Fruit fly (Drosophila melanogaster): ENCODE results near the gene CG6999.

CG6999 gene

DNA sequence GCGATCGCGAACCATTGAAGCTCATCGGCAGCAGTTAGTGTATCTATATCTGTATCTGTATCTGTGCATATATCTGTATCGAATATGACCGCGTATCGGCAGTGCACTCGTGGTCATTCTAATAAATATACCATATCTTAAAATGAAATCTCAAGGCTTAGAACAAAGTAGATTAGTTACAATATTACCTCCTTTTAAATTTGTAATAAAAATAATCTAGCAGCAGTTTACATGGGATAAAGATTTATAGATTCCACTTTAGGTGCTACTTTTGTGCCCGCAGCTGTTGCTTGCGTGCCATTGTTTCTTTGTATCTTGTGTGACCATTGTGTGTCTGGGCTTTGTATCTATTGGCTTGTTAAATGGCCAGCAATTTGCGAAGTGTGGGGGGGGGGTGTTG is 28.1 kb upstream of the CG6999 start (continued):
- TF ChIP-seq CG12744 (GFP tag; optimal IDR thresholded peaks at IDR 0.05): no peak
- 0 out of 2 replicates have a peak, but pooled peaks have one; percentile 49 for TF ChIP-seq NFAT (GFP tag; IDR thresholded peaks at IDR 0.05)
- TF ChIP-seq dati (GFP tag; IDR thresholded peaks at IDR 0.05): no peak
- TF ChIP-seq GATAe (GFP tag; conservative IDR thresholded peaks at IDR 0.05): no peak
- no peak for TF ChIP-seq CG2129 (GFP tag; IDR thresholded peaks at IDR 0.05; ENCODE audit: partially characterized antibody)
- TF ChIP-seq CG10565 (GFP tag; optimal IDR thresholded peaks at IDR 0.05): no peak
- TF ChIP-seq Side (GFP tag; optimal IDR thresholded peaks at IDR 0.05): peak; percentile 28
- no peak for TF ChIP-seq usp (GFP tag; optimal IDR thresholded peaks at IDR 0.05)
- TF ChIP-seq ase (GFP tag; IDR thresholded peaks at IDR 0.05): peak; percentile 72; the same call in 2 of the 3 replicates
- peak; percentile 84 for TF ChIP-seq CG12391 (tag; optimal IDR thresholded peaks at IDR 0.05)
- no peak for TF ChIP-seq h (optimal IDR thresholded peaks at IDR 0.05)
- TF ChIP-seq CG1792 (GFP tag; optimal IDR thresholded peaks at IDR 0.05): peak; percentile 11
- TF ChIP-seq fd102C (GFP tag; optimal IDR thresholded peaks at IDR 0.05): no peak
- peak; percentile 43; the same call in 1 of the 2 replicates for TF ChIP-seq CG4730 (GFP tag; IDR thresholded peaks at IDR 0.05)
- TF ChIP-seq CoRest (tag; optimal IDR thresholded peaks at IDR 0.05): peak; percentile 82
- TF ChIP-seq abd-A (tag; optimal IDR thresholded peaks at IDR 0.05): no peak
- TF ChIP-seq sc (optimal IDR thresholded peaks at IDR 0.05): no peak
- TF ChIP-seq sc (GFP tag; optimal IDR thresholded peaks at IDR 0.05): peak; percentile 11
- TF ChIP-seq C15 (GFP tag; IDR thresholded peaks at IDR 0.05): no peak
- no peak for TF ChIP-seq CG17912 (GFP tag; optimal IDR thresholded peaks at IDR 0.05)
- TF ChIP-seq zfh2 (GFP tag; optimal IDR thresholded peaks at IDR 0.05): peak; percentile 27
- no peak for TF ChIP-seq CTCF (GFP tag; optimal IDR thresholded peaks at IDR 0.05)
- TF ChIP-seq Atf6 (GFP tag; IDR thresholded peaks at IDR 0.05): peak; percentile 70; the same call in 1 of the 2 replicates
- no peak for TF ChIP-seq Usf (GFP tag; optimal IDR thresholded peaks at IDR 0.05)
- peak; percentile 67 for TF ChIP-seq bcd (GFP tag; optimal IDR thresholded peaks at IDR 0.05)
- no peak for TF ChIP-seq aop (GFP tag; IDR thresholded peaks at IDR 0.05)
- peak; percentile 56; the same call in 1 of the 2 replicates for TF ChIP-seq ttk (GFP tag; IDR thresholded peaks at IDR 0.05)
- 0 out of 2 replicates have a peak, but pooled peaks have one; percentile 39 for TF ChIP-seq stc (GFP tag; IDR thresholded peaks at IDR 0.05)
- no peak for TF ChIP-seq inv (GFP tag; IDR thresholded peaks at IDR 0.05; ENCODE audit: partially characterized antibody)
- no peak for TF ChIP-seq sna (GFP tag; IDR thresholded peaks at IDR 0.05; ENCODE audit: partially characterized antibody)
- TF ChIP-seq CG12071 (GFP tag; optimal IDR thresholded peaks at IDR 0.05): peak; percentile 75
- no peak; the same call in 1 of the 2 replicates for TF ChIP-seq CG6272 (GFP tag; IDR thresholded peaks at IDR 0.05)
- TF ChIP-seq CG15514 (GFP tag; optimal IDR thresholded peaks at IDR 0.05): peak; percentile 59
- peak; percentile 54 for TF ChIP-seq esg (GFP tag; conservative IDR thresholded peaks at IDR 0.05)
- TF ChIP-seq lola (GFP tag; optimal IDR thresholded peaks at IDR 0.05): peak in 1 of 3 experiments; percentile 47
- no peak for TF ChIP-seq prd (optimal IDR thresholded peaks at IDR 0.05)
- TF ChIP-seq prd (GFP tag; IDR thresholded peaks at IDR 0.05): peak; percentile 63
- no peak for TF ChIP-seq Fer1 (GFP tag; optimal IDR thresholded peaks at IDR 0.05)
- TF ChIP-seq CG3065 (GFP tag; optimal IDR thresholded peaks at IDR 0.05): no peak
- no peak for TF ChIP-seq zen2 (GFP tag; IDR thresholded peaks at IDR 0.05; ENCODE audit: partially characterized antibody)
- no peak for TF ChIP-seq CG15696 (tag; optimal IDR thresholded peaks at IDR 0.05)
- TF ChIP-seq Aef1 (GFP tag; IDR thresholded peaks at IDR 0.05): peak; percentile 69
- no peak for TF ChIP-seq sens-2 (GFP tag; IDR thresholded peaks at IDR 0.05)
- TF ChIP-seq CG18262 (tag; optimal IDR thresholded peaks at IDR 0.05): peak; percentile 56
- TF ChIP-seq YL-1 (GFP tag; optimal IDR thresholded peaks at IDR 0.05): no peak
- TF ChIP-seq CG16779 (GFP tag; IDR thresholded peaks at IDR 0.05): no peak
- TF ChIP-seq tgo (GFP tag; IDR thresholded peaks at IDR 0.05): peak; percentile 76
- TF ChIP-seq nau (GFP tag; optimal IDR thresholded peaks at IDR 0.05): no peak
- TF ChIP-seq CG12769 (tag; optimal IDR thresholded peaks at IDR 0.05): peak; percentile 88
- no peak for TF ChIP-seq CG8765 (GFP tag; IDR thresholded peaks at IDR 0.05)
- TF ChIP-seq Lpt (GFP tag; optimal IDR thresholded peaks at IDR 0.05): no peak
- peak; percentile 80 for TF ChIP-seq fd96Cb (tag; optimal IDR thresholded peaks at IDR 0.05)
- no peak for TF ChIP-seq Dfd (GFP tag; optimal IDR thresholded peaks at IDR 0.05)

All from whole organism, embryonic.